Worm (Caenorhabditis elegans) whole organism, L3 larva: Measurements from ENCODE around the gene trap-3.

Source experiments
- R02D3.7 ChIP-seq: fragments of 150-350 bp; optimal IDR thresholded peaks from 2 replicates; lab custom pipeline; 2014; ENCODE audit warnings: missing biosample characterization, missing genetic modification characterization
- ceh-82 ChIP-seq: fragments of 150-350 bp; optimal IDR thresholded peaks from 2 replicates; lab custom pipeline; 2014; ENCODE audit warnings: missing biosample characterization, missing genetic modification characterization
- jun-1 ChIP-seq: fragments of 150-350 bp; optimal IDR thresholded peaks from 2 replicates; lab custom pipeline; 2014; ENCODE audit warnings: missing biosample characterization, missing genetic modification reagents, missing genetic modification characterization
- nhr-11 ChIP-seq: fragments of 150-350 bp; optimal IDR thresholded peaks from 2 replicates; lab custom pipeline; 2014; ENCODE audit warnings: missing biosample characterization, missing genetic modification characterization
- nhr-23 ChIP-seq: fragments of 150-350 bp; optimal IDR thresholded peaks from 2 replicates; lab custom pipeline; 2014; ENCODE audit warnings: missing biosample characterization, missing genetic modification reagents, missing genetic modification characterization
- nhr-237 ChIP-seq: fragments of 150-350 bp; optimal IDR thresholded peaks from 2 replicates; lab custom pipeline; 2014; ENCODE audit warnings: missing biosample characterization, missing genetic modification characterization
- nhr-28 ChIP-seq: fragments of 150-350 bp; optimal IDR thresholded peaks from 2 replicates; lab custom pipeline; 2014; ENCODE audit warnings: missing biosample characterization, missing genetic modification characterization
- skn-1 ChIP-seq: fragments of 150-350 bp; optimal IDR thresholded peaks from 2 replicates; lab custom pipeline; 2014; ENCODE audit warnings: missing biosample characterization, missing genetic modification characterization
- snpc-4 ChIP-seq: fragments of 150-350 bp; optimal IDR thresholded peaks from 2 replicates; lab custom pipeline; 2014; ENCODE audit warnings: missing biosample characterization, missing genetic modification characterization

DNA sequence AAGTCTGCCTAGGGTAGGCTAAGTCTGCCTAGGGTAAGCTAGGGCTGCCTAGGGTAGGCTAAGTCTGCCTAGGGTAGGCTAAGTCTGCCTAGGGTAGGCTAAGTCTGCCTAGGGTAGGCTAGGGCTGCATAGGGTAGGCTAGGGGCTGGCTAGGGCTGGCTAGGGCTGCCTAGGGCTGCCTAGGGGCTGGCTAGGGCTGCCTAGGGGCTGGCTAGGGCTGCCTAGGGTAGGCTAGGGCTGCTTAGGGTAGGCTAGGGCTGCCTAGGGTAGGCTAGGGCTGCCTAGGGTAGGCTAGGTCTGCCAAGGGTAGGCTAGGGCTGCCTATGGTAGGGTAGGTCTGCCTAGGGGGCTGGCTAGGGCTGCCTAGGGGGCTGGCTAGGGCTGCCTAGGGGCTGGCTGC lies 9.1 kb downstream of the trap-3 start:
- TF ChIP-seq nhr-237 (tag; lab: Kevin White, UChicago): no peak
- TF ChIP-seq skn-1: no peak
- TF ChIP-seq jun-1 (tag; lab: Kevin White, UChicago): no peak
- no peak for TF ChIP-seq nhr-11 (tag; lab: Kevin White, UChicago)
- TF ChIP-seq snpc-4 (tag; lab: Kevin White, UChicago): no peak
- TF ChIP-seq nhr-23 (tag; lab: Kevin White, UChicago): no peak
- no peak for TF ChIP-seq nhr-28 (tag; lab: Kevin White, UChicago)
- no peak for TF ChIP-seq ceh-82
- TF ChIP-seq R02D3.7 (tag; lab: Kevin White, UChicago): no peak
